Fruit fly (Drosophila melanogaster) whole organism, embryonic: ENCODE measurements around the gene ATPsynB.

Experiments used
- Bteb2 ChIP-seq: fragments of 200-800 bp; sonication (Bioruptor generic); optimal IDR thresholded peaks from 2 replicates; lab custom pipeline; 2016; ENCODE audit warnings: missing biosample characterization, missing genetic modification characterization
- CG10366 ChIP-seq: fragments of 200-800 bp; sonication (Bioruptor generic); IDR thresholded peaks from 2 replicates; pipeline ENCODE4 v1.3.6; 2022; ENCODE audit warnings: missing biosample characterization, missing genetic modification characterization
- CG10462 ChIP-seq: fragments of 200-800 bp; sonication (Bioruptor generic); optimal IDR thresholded peaks from 2 replicates; lab custom pipeline; 2016; ENCODE audit warnings: missing biosample characterization, missing genetic modification characterization
- CG11085 ChIP-seq: fragments of 200-800 bp; sonication (Bioruptor generic); IDR thresholded peaks from 2 replicates; pipeline ENCODE4 v1.3.6; 2022; ENCODE audit warnings: missing biosample characterization, missing genetic modification characterization
- CG11398 ChIP-seq: fragments of 200-800 bp; sonication (Bioruptor generic); optimal IDR thresholded peaks from 2 replicates; lab custom pipeline; 2016; ENCODE audit warnings: missing biosample characterization, missing genetic modification characterization
- CG12155 ChIP-seq: fragments of 200-800 bp; sonication (Bioruptor generic); optimal IDR thresholded peaks from 3 replicates; lab custom pipeline; 2016; ENCODE audit warnings: missing biosample characterization, missing genetic modification characterization
- CG12769 ChIP-seq: fragments of 200-800 bp; sonication (Bioruptor generic); optimal IDR thresholded peaks from 2 replicates; lab custom pipeline; 2019; ENCODE audit warnings: missing biosample characterization, mild to moderate bottlenecking, missing genetic modification characterization, moderate library complexity
- CG13424 ChIP-seq: fragments of 200-800 bp; sonication (Bioruptor generic); optimal IDR thresholded peaks from 2 replicates; lab custom pipeline; 2019; ENCODE audit warnings: missing biosample characterization, mild to moderate bottlenecking, missing genetic modification characterization, moderate library complexity
- CG13624 ChIP-seq: fragments of 200-800 bp; sonication (Bioruptor generic); optimal IDR thresholded peaks from 2 replicates; lab custom pipeline; 2016; ENCODE audit warnings: missing biosample characterization, missing genetic modification characterization
- CG14014 ChIP-seq: fragments of 200-800 bp; sonication (Bioruptor generic); IDR thresholded peaks from 2 replicates; pipeline ENCODE4 v1.3.6; 2022; ENCODE audit warnings: missing biosample characterization, missing genetic modification characterization
- CG1529 ChIP-seq: fragments of 200-800 bp; sonication (Bioruptor generic); optimal IDR thresholded peaks from 3 replicates; lab custom pipeline; 2018; ENCODE audit warnings: missing biosample characterization, missing genetic modification characterization
- CG2875 ChIP-seq: fragments of 200-800 bp; sonication (Bioruptor generic); optimal IDR thresholded peaks from 2 replicates; lab custom pipeline; 2017; ENCODE audit warnings: missing biosample characterization, mild to moderate bottlenecking, missing genetic modification characterization, missing genetic modification reagents
- CG30403 ChIP-seq: fragments of 200-800 bp; sonication (Bioruptor generic); optimal IDR thresholded peaks from 3 replicates; lab custom pipeline; 2016; ENCODE audit warnings: missing biosample characterization, missing genetic modification characterization
- CG3281 ChIP-seq: fragments of 200-800 bp; sonication (Bioruptor generic); optimal IDR thresholded peaks from 3 replicates; lab custom pipeline; 2017; ENCODE audit warnings: missing biosample characterization, mild to moderate bottlenecking, missing genetic modification characterization
- CG3995 ChIP-seq: fragments of 200-800 bp; sonication (Bioruptor generic); optimal IDR thresholded peaks from 3 replicates; lab custom pipeline; 2016; ENCODE audit warnings: missing biosample characterization, missing genetic modification characterization
- CG7271 ChIP-seq: fragments of 200-800 bp; sonication (Bioruptor generic); optimal IDR thresholded peaks from 2 replicates; lab custom pipeline; 2018; ENCODE audit warnings: missing biosample characterization, mild to moderate bottlenecking, missing genetic modification characterization, moderate library complexity
- CG7357 ChIP-seq: fragments of 200-800 bp; sonication (Bioruptor generic); IDR thresholded peaks from 3 replicates; pipeline ENCODE4 v1.3.6; 2022; ENCODE audit warnings: missing biosample characterization, missing genetic modification characterization
- CG8359 ChIP-seq: fragments of 200-800 bp; sonication (Bioruptor generic); optimal IDR thresholded peaks from 2 replicates; lab custom pipeline; 2017; ENCODE audit warnings: missing biosample characterization, mild to moderate bottlenecking, missing genetic modification characterization, borderline replicate concordance
- CG9727 ChIP-seq: fragments of 200-800 bp; sonication (Bioruptor generic); optimal IDR thresholded peaks from 3 replicates; lab custom pipeline; 2017; ENCODE audit warnings: missing biosample characterization, mild to moderate bottlenecking, missing genetic modification characterization
- Doc2 ChIP-seq: fragments of 200-800 bp; sonication (Bioruptor generic); IDR thresholded peaks from 2 replicates; pipeline ENCODE4 v1.3.6; 2022; ENCODE audit warnings: missing biosample characterization, missing genetic modification characterization
- Gug ChIP-seq: fragments of 200-800 bp; sonication (Bioruptor generic); IDR thresholded peaks from 4 replicates; pipeline ENCODE4 v1.3.6; 2022; ENCODE audit warnings: missing biosample characterization, missing genetic modification characterization
- H15 ChIP-seq: fragments of 200-800 bp; sonication (Bioruptor generic); IDR thresholded peaks from 3 replicates; pipeline ENCODE4 v1.3.6; 2022; ENCODE audit warnings: missing biosample characterization, missing genetic modification characterization
- Lhr ChIP-seq: fragments of 200-800 bp; sonication (Bioruptor generic); optimal IDR thresholded peaks from 3 replicates; lab custom pipeline; 2017; ENCODE audit warnings: mild to moderate bottlenecking, missing biosample characterization, missing genetic modification reagents, missing genetic modification characterization
- MBD-R2 ChIP-seq: fragments of 200-800 bp; sonication (Bioruptor generic); IDR thresholded peaks from 2 replicates; pipeline ENCODE4 v1.3.6; 2022; ENCODE audit warnings: missing biosample characterization, missing genetic modification characterization
- Nf-YA ChIP-seq: fragments of 200-800 bp; sonication (Bioruptor generic); IDR thresholded peaks from 2 replicates; pipeline ENCODE4 v1.3.6; 2022; ENCODE audit warnings: missing biosample characterization, missing genetic modification characterization
- Oaz ChIP-seq: fragments of 200-800 bp; sonication (Bioruptor generic); IDR thresholded peaks from 2 replicates; pipeline ENCODE4 v1.3.6; 2022; ENCODE audit warnings: missing biosample characterization, missing genetic modification characterization
- Sry-δ ChIP-seq: fragments of 200-800 bp; sonication (Bioruptor generic); optimal IDR thresholded peaks from 2 replicates; lab custom pipeline; 2016; ENCODE audit warnings: missing biosample characterization, missing genetic modification characterization
- Vsx1 ChIP-seq: fragments of 200-800 bp; sonication (Bioruptor generic); optimal IDR thresholded peaks from 2 replicates; lab custom pipeline; 2017; ENCODE audit warnings: missing biosample characterization, mild to moderate bottlenecking, missing genetic modification characterization, missing genetic modification reagents
- YL-1 ChIP-seq: fragments of 200-800 bp; sonication (Bioruptor generic); optimal IDR thresholded peaks from 3 replicates; lab custom pipeline; 2017; ENCODE audit warnings: missing biosample characterization, mild to moderate bottlenecking, missing genetic modification characterization
- ash1 ChIP-seq: fragments of 200-800 bp; sonication (Bioruptor generic); optimal IDR thresholded peaks from 2 replicates; lab custom pipeline; 2018; ENCODE audit warnings: missing biosample characterization, mild to moderate bottlenecking, missing genetic modification characterization
- ci ChIP-seq: fragments of 200-800 bp; sonication (Bioruptor generic); IDR thresholded peaks from 3 replicates; pipeline ENCODE4 v1.3.6; 2022; ENCODE audit warnings: missing biosample characterization, missing genetic modification characterization
- croc ChIP-seq: fragments of 200-800 bp; sonication (Bioruptor generic); conservative IDR thresholded peaks from 3 replicates; pipeline ENCODE4 v1.3.6; 2022; ENCODE audit warnings: missing biosample characterization, missing genetic modification characterization
- dimm ChIP-seq: fragments of 200-800 bp; sonication (Bioruptor generic); IDR thresholded peaks from 2 replicates; pipeline ENCODE4 v1.3.6; 2022; ENCODE audit warnings: missing biosample characterization, missing genetic modification characterization
- dm ChIP-seq: fragments of 200-800 bp; sonication (Bioruptor generic); optimal IDR thresholded peaks from 3 replicates; lab custom pipeline; 2016; ENCODE audit warnings: missing biosample characterization, missing genetic modification characterization
- dmrt99B ChIP-seq: fragments of 200-800 bp; sonication (Bioruptor generic); optimal IDR thresholded peaks from 2 replicates; lab custom pipeline; 2018; ENCODE audit warnings: missing biosample characterization, mild to moderate bottlenecking, missing genetic modification characterization, moderate library complexity
- emc ChIP-seq: fragments of 200-800 bp; sonication (Bioruptor generic); optimal IDR thresholded peaks from 2 replicates; lab custom pipeline; 2016; ENCODE audit warnings: missing biosample characterization, missing genetic modification characterization
- fd64A ChIP-seq: fragments of 200-800 bp; sonication (Bioruptor generic); optimal IDR thresholded peaks from 3 replicates; lab custom pipeline; 2018; ENCODE audit warnings: missing biosample characterization, mild to moderate bottlenecking, missing genetic modification characterization
- fd96Cb ChIP-seq: fragments of 200-800 bp; sonication (Bioruptor generic); optimal IDR thresholded peaks from 2 replicates; lab custom pipeline; 2018; ENCODE audit warnings: missing biosample characterization, mild to moderate bottlenecking, missing genetic modification characterization, moderate library complexity
- gt ChIP-seq: fragments of 200-800 bp; sonication (Bioruptor generic); IDR thresholded peaks from 2 replicates; pipeline ENCODE4 v1.3.6; 2022; ENCODE audit warnings: missing biosample characterization, missing genetic modification characterization
- her ChIP-seq: fragments of 200-800 bp; sonication (Bioruptor generic); optimal IDR thresholded peaks from 2 replicates; lab custom pipeline; 2016; ENCODE audit warnings: missing biosample characterization, missing genetic modification characterization
- hth ChIP-seq: fragments of >200 bp; optimal IDR thresholded peaks from 2 replicates; lab custom pipeline; 2017; ENCODE audit warnings: inconsistent platforms
- jing ChIP-seq: fragments of 200-800 bp; sonication (Bioruptor generic); optimal IDR thresholded peaks from 2 replicates; lab custom pipeline; 2018; ENCODE audit warnings: missing biosample characterization, mild to moderate bottlenecking, missing genetic modification characterization
- lov ChIP-seq, 2 experiments: fragments of 200-800 bp in 1 of 2; fragments of >200 bp in 1 of 2; sonication (Bioruptor generic) in 1 of 2; IDR thresholded peaks in 1 of 2; optimal IDR thresholded peaks in 1 of 2; 2 replicates in 1 of 2; 3 replicates in 1 of 2; pipeline versions ENCODE4 v1.3.6 to Lab custom; 2017 to 2022; ENCODE audit warnings: missing biosample characterization in 1 of 2, missing genetic modification characterization in 1 of 2
- p53 ChIP-seq: fragments of 200-800 bp; sonication (Bioruptor generic); optimal IDR thresholded peaks from 2 replicates; lab custom pipeline; 2016; ENCODE audit warnings: missing biosample characterization, missing genetic modification characterization
- pnt ChIP-seq: fragments of 200-800 bp; sonication (Bioruptor generic); optimal IDR thresholded peaks from 3 replicates; lab custom pipeline; 2016; ENCODE audit warnings: missing biosample characterization, missing genetic modification characterization
- psq ChIP-seq: fragments of 200-800 bp; sonication (Bioruptor generic); optimal IDR thresholded peaks from 2 replicates; lab custom pipeline; 2017; ENCODE audit warnings: missing biosample characterization, missing genetic modification characterization
- sens-2 ChIP-seq: fragments of 200-800 bp; sonication (Bioruptor generic); IDR thresholded peaks from 2 replicates; pipeline ENCODE4 v1.3.6; 2022; ENCODE audit warnings: missing biosample characterization, missing genetic modification characterization
- slp2 ChIP-seq: fragments of 200-800 bp; sonication (Bioruptor generic); optimal IDR thresholded peaks from 2 replicates; lab custom pipeline; 2016; ENCODE audit warnings: missing biosample characterization, missing genetic modification characterization
- tio ChIP-seq: fragments of 200-800 bp; sonication (Bioruptor generic); optimal IDR thresholded peaks from 2 replicates; lab custom pipeline; 2017; ENCODE audit warnings: missing biosample characterization, missing genetic modification characterization, inconsistent platforms
- zen2 ChIP-seq: fragments of 200-800 bp; sonication (Bioruptor generic); IDR thresholded peaks from 3 replicates; pipeline ENCODE4 v1.3.6; 2022; ENCODE audit warnings: missing biosample characterization, missing genetic modification characterization; ENCODE audit not compliant: partially characterized antibody

Gene ATPsynB

dm6 chr3L:9692892-9693551 is 36.8 kb upstream of the ATPsynB start (continued):
- TF ChIP-seq CG11398 (GFP tag; lab: Kevin White, UChicago), result peak; percentile 93
- peak; percentile 59; the same call in 1 of the 2 replicates for TF ChIP-seq sens-2 (GFP tag; lab: Robert Waterston, UW)
- TF ChIP-seq Oaz (GFP tag; lab: Robert Waterston, UW), result peak; percentile 82
- TF ChIP-seq gt (GFP tag; lab: Robert Waterston, UW), result peak; percentile 75
- peak; percentile 97 for TF ChIP-seq CG13424 (tag; lab: Kevin White, UChicago)
- peak; percentile 85 for TF ChIP-seq YL-1 (GFP tag; lab: Kevin White, UChicago)
- peak; percentile 94 for TF ChIP-seq CG12155 (GFP tag; lab: Kevin White, UChicago)
- TF ChIP-seq CG7357, result peak; percentile 84; the same call in 2 of the 3 replicates
- TF ChIP-seq hth (lab: Kevin White, UChicago), result no peak
- peak; percentile 69 for TF ChIP-seq Doc2
- peak; percentile 91 for TF ChIP-seq dm (GFP tag; lab: Kevin White, UChicago)
- peak; percentile 76 for TF ChIP-seq CG3995
- TF ChIP-seq ci (GFP tag; lab: Robert Waterston, UW), result peak; percentile 84
- peak; percentile 84 for TF ChIP-seq Lhr
- TF ChIP-seq CG10366 (GFP tag; lab: Robert Waterston, UW), result peak; percentile 86
- peak; percentile 86 for TF ChIP-seq CG8359
- peak; percentile 86 for TF ChIP-seq croc (GFP tag; lab: Robert Waterston, UW)
- peak; percentile 99 for TF ChIP-seq CG30403 (GFP tag; lab: Kevin White, UChicago)
- TF ChIP-seq slp2 (GFP tag; lab: Kevin White, UChicago), result peak; percentile 96
- peak; percentile 88 for TF ChIP-seq Vsx1
- no peak for TF ChIP-seq CG7271 (tag; lab: Kevin White, UChicago)
- peak; percentile 83 for TF ChIP-seq CG12769 (tag; lab: Kevin White, UChicago)
- TF ChIP-seq Gug (GFP tag; lab: Robert Waterston, UW), result peak; percentile 91
- TF ChIP-seq CG14014 (GFP tag; lab: Robert Waterston, UW), result peak; percentile 86
- peak; percentile 71 for TF ChIP-seq Nf-YA
- TF ChIP-seq pnt (GFP tag; lab: Kevin White, UChicago), result peak; percentile 96
- peak; percentile 84 for TF ChIP-seq psq (GFP tag; lab: Kevin White, UChicago)
- TF ChIP-seq fd96Cb, result peak; percentile 94
- TF ChIP-seq CG10462 (GFP tag; lab: Kevin White, UChicago), result peak; percentile 93
- peak; percentile 68 for TF ChIP-seq ash1 (GFP tag; lab: Kevin White, UChicago)
- TF ChIP-seq CG2875 (GFP tag; lab: Kevin White, UChicago), result peak; percentile 86
- TF ChIP-seq p53 (GFP tag; lab: Kevin White, UChicago), result peak; percentile 87
- TF ChIP-seq dmrt99B (tag; lab: Kevin White, UChicago), result peak; percentile 97
- TF ChIP-seq CG13624 (GFP tag; lab: Kevin White, UChicago), result peak; percentile 98
- TF ChIP-seq CG11085 (GFP tag; lab: Robert Waterston, UW), result 0 out of 2 replicates have a peak, but pooled peaks have one; percentile 53
- peak; percentile 96 for TF ChIP-seq CG1529
- peak; percentile 91 for TF ChIP-seq jing (GFP tag; lab: Kevin White, UChicago)
- no peak for TF ChIP-seq lov (optimal IDR thresholded peaks at IDR 0.05; lab: Kevin White, UChicago)
- peak; percentile 70; the same call in 1 of the 3 replicates for TF ChIP-seq lov (GFP tag; IDR thresholded peaks at IDR 0.05; lab: Robert Waterston, UW)
- TF ChIP-seq Bteb2 (GFP tag; lab: Kevin White, UChicago), result peak; percentile 96
- peak; percentile 91 for TF ChIP-seq emc (GFP tag; lab: Kevin White, UChicago)
- TF ChIP-seq H15, result peak; percentile 76
- TF ChIP-seq dimm (GFP tag; lab: Robert Waterston, UW), result peak; percentile 79
- TF ChIP-seq zen2 (GFP tag; lab: Robert Waterston, UW), result no peak
- peak; percentile 66 for TF ChIP-seq Sry-δ (GFP tag; lab: Kevin White, UChicago)
- TF ChIP-seq her (GFP tag; lab: Kevin White, UChicago), result peak; percentile 94
- TF ChIP-seq tio (GFP tag; lab: Kevin White, UChicago), result peak; percentile 98
- peak; percentile 68 for TF ChIP-seq fd64A
- TF ChIP-seq MBD-R2 (GFP tag; lab: Robert Waterston, UW), result peak; percentile 62; the same call in 1 of the 2 replicates
- peak; percentile 97 for TF ChIP-seq CG3281 (GFP tag; lab: Kevin White, UChicago)
- TF ChIP-seq CG9727 (GFP tag; lab: Kevin White, UChicago), result peak; percentile 98
